Worm (Caenorhabditis elegans): ENCODE results near the gene pho-11.

- TF ChIP-seq ham-2 (GFP tag; optimal IDR thresholded peaks at IDR 0.05) (no peak), nhr-237 (tag; optimal IDR thresholded peaks at IDR 0.05) (no peak), pha-4 (tag; optimal IDR thresholded peaks at IDR 0.05) (no peak)
These were observed 33.7 kb downstream of the pho-11 start for ce11 chrII:9965325-9965724.

All from whole organism, mixed stage, embryonic.